Worm (Caenorhabditis elegans) whole organism, mixed stage, embryonic: Measurements from ENCODE around the gene D1086.2.

Experiments
- M03D4.4 ChIP-seq: sonication (generic microtip); optimal IDR thresholded peaks from 2 replicates; lab custom pipeline; 2017; ENCODE audit warnings: mild to moderate bottlenecking, missing genetic modification characterization, missing compliant biosample characterization
- bed-3 ChIP-seq: fragments of 200-800 bp; sonication (Bioruptor generic); optimal IDR thresholded peaks from 3 replicates; lab custom pipeline; 2018; ENCODE audit warnings: mild to moderate bottlenecking, missing genetic modification characterization, moderate library complexity, missing compliant biosample characterization
- blmp-1 ChIP-seq: fragments of 150-350 bp; optimal IDR thresholded peaks from 2 replicates; lab custom pipeline; 2014; ENCODE audit warnings: missing biosample characterization, missing genetic modification characterization
- ceh-43 ChIP-seq: fragments of 200-800 bp; sonication (Bioruptor generic); optimal IDR thresholded peaks from 2 replicates; lab custom pipeline; 2018; ENCODE audit warnings: mild to moderate bottlenecking, missing genetic modification characterization, moderate library complexity, missing compliant biosample characterization
- ceh-83 ChIP-seq: fragments of 200-800 bp; sonication (Bioruptor generic); optimal IDR thresholded peaks from 2 replicates; lab custom pipeline; 2018; ENCODE audit warnings: mild to moderate bottlenecking, missing genetic modification characterization, missing compliant biosample characterization
- ces-1 ChIP-seq: fragments of 150-350 bp; optimal IDR thresholded peaks from 2 replicates; lab custom pipeline; 2014; ENCODE audit warnings: missing biosample characterization, missing genetic modification reagents, missing genetic modification characterization
- cnd-1 ChIP-seq: fragments of 200-800 bp; sonication (Bioruptor generic); optimal IDR thresholded peaks from 2 replicates; lab custom pipeline; 2018; ENCODE audit warnings: mild to moderate bottlenecking, missing genetic modification characterization, missing compliant biosample characterization
- drap-1 ChIP-seq: fragments of 200-800 bp; sonication (Bioruptor generic); optimal IDR thresholded peaks from 3 replicates; lab custom pipeline; 2018; ENCODE audit warnings: mild to moderate bottlenecking, missing genetic modification characterization, missing compliant biosample characterization
- elt-1 ChIP-seq: sonication (generic microtip); optimal IDR thresholded peaks from 2 replicates; lab custom pipeline; 2017; ENCODE audit warnings: missing genetic modification characterization, mild to moderate bottlenecking, missing compliant biosample characterization, antibody characterized with exemption, moderate library complexity, borderline replicate concordance; ENCODE audit not compliant: insufficient read depth
- elt-3 ChIP-seq: fragments of 150-350 bp; optimal IDR thresholded peaks from 2 replicates; lab custom pipeline; 2014; ENCODE audit warnings: missing biosample characterization, missing genetic modification characterization
- flh-1 ChIP-seq: fragments of 200-800 bp; sonication (Bioruptor generic); optimal IDR thresholded peaks from 2 replicates; lab custom pipeline; 2018; ENCODE audit warnings: mild to moderate bottlenecking, missing genetic modification characterization, moderate library complexity, missing compliant biosample characterization
- ham-2 ChIP-seq: fragments of 200-800 bp; sonication (Bioruptor generic); optimal IDR thresholded peaks from 2 replicates; lab custom pipeline; 2018; ENCODE audit warnings: mild to moderate bottlenecking, missing genetic modification characterization, missing compliant biosample characterization
- hlh-1 ChIP-seq: fragments of 150-350 bp; optimal IDR thresholded peaks from 2 replicates; lab custom pipeline; 2014; ENCODE audit warnings: missing biosample characterization, missing genetic modification reagents, missing genetic modification characterization
- lin-13 ChIP-seq: fragments of 150-350 bp; optimal IDR thresholded peaks from 2 replicates; lab custom pipeline; 2014; ENCODE audit warnings: missing biosample characterization, missing genetic modification characterization
- lsy-2 ChIP-seq: fragments of 150-350 bp; optimal IDR thresholded peaks from 2 replicates; lab custom pipeline; 2014; ENCODE audit warnings: missing biosample characterization, missing genetic modification characterization
- mab-5 ChIP-seq: fragments of 150-350 bp; optimal IDR thresholded peaks from 2 replicates; lab custom pipeline; 2014; ENCODE audit warnings: missing biosample characterization, missing genetic modification characterization
- mep-1 ChIP-seq: fragments of 150-350 bp; optimal IDR thresholded peaks from 2 replicates; lab custom pipeline; 2017; ENCODE audit warnings: missing biosample characterization, missing genetic modification reagents, missing genetic modification characterization, inconsistent platforms
- mls-2 ChIP-seq: sonication (generic microtip); optimal IDR thresholded peaks from 2 replicates; lab custom pipeline; 2016; ENCODE audit warnings: mild to moderate bottlenecking, missing genetic modification characterization, moderate library complexity, missing compliant biosample characterization
- nhr-12 ChIP-seq: fragments of 150-350 bp; optimal IDR thresholded peaks from 2 replicates; lab custom pipeline; 2014; ENCODE audit warnings: missing biosample characterization, missing genetic modification characterization
- nhr-2 ChIP-seq: fragments of 150-350 bp; optimal IDR thresholded peaks from 2 replicates; lab custom pipeline; 2014; ENCODE audit warnings: missing biosample characterization, missing genetic modification characterization
- nhr-237 ChIP-seq: fragments of 150-350 bp; optimal IDR thresholded peaks from 2 replicates; lab custom pipeline; 2014; ENCODE audit warnings: missing biosample characterization, missing genetic modification characterization
- nhr-28 ChIP-seq: fragments of 150-350 bp; optimal IDR thresholded peaks from 2 replicates; lab custom pipeline; 2014; ENCODE audit warnings: missing biosample characterization, missing genetic modification characterization
- nhr-76 ChIP-seq: sonication (generic microtip); optimal IDR thresholded peaks from 2 replicates; lab custom pipeline; 2017; ENCODE audit warnings: missing biosample characterization, missing genetic modification characterization
- pha-4 ChIP-seq: fragments of 150-350 bp; optimal IDR thresholded peaks from 2 replicates; lab custom pipeline; 2018; ENCODE audit warnings: missing biosample characterization, missing genetic modification reagents, missing genetic modification characterization
- sem-2 ChIP-seq: fragments of 200-800 bp; sonication (Bioruptor generic); optimal IDR thresholded peaks from 2 replicates; lab custom pipeline; 2018; ENCODE audit warnings: mild to moderate bottlenecking, missing genetic modification characterization, missing compliant biosample characterization
- snpc-4 ChIP-seq: fragments of 150-350 bp; optimal IDR thresholded peaks from 2 replicates; lab custom pipeline; 2014; ENCODE audit warnings: missing biosample characterization, missing genetic modification characterization
- sptf-1 ChIP-seq: sonication (generic microtip); optimal IDR thresholded peaks from 2 replicates; lab custom pipeline; 2017; ENCODE audit warnings: mild to moderate bottlenecking, missing genetic modification characterization, moderate library complexity, missing compliant biosample characterization
- unc-120 ChIP-seq: sonication (generic microtip); optimal IDR thresholded peaks from 2 replicates; lab custom pipeline; 2017; ENCODE audit warnings: missing genetic modification characterization, missing compliant biosample characterization; ENCODE audit not compliant: poor library complexity, severe bottlenecking
- unc-39 ChIP-seq: fragments of 150-350 bp; optimal IDR thresholded peaks from 2 replicates; lab custom pipeline; 2014; ENCODE audit warnings: missing biosample characterization, missing genetic modification characterization
- unc-62 ChIP-seq: fragments of 150-350 bp; optimal IDR thresholded peaks from 2 replicates; lab custom pipeline; 2014; ENCODE audit warnings: missing biosample characterization, missing genetic modification reagents, missing genetic modification characterization
- zip-8 ChIP-seq: fragments of 150-350 bp; optimal IDR thresholded peaks from 2 replicates; lab custom pipeline; 2014; ENCODE audit warnings: missing biosample characterization, missing genetic modification characterization
- ztf-11 ChIP-seq: fragments of 150-350 bp; optimal IDR thresholded peaks from 2 replicates; lab custom pipeline; 2014; ENCODE audit warnings: missing biosample characterization, missing genetic modification characterization

D1086.2 gene

DNA sequence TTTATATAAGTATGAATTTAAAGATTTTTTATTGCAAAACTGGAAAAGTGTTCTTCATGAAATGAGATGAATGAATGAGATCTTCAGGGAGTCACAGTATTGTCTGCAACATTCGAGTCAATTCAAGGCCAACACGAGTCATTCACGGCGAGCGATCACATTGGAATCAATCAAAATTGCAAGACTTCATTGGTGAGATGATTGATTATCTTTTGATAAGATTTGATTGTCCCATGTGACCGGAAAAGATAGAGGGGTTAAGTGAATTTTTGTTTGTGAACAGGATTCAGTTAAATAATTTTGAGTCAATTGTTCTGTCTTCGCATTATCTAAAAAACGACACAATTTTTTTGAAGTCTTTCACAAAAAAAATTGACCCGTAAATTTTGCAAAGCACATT, 3.5 kb downstream of the D1086.2 start:
- TF ChIP-seq unc-62 (GFP tag; lab: Kevin White, UChicago), result peak; percentile 26
- TF ChIP-seq ces-1 (GFP tag; lab: Kevin White, UChicago), result no peak

DNA sequence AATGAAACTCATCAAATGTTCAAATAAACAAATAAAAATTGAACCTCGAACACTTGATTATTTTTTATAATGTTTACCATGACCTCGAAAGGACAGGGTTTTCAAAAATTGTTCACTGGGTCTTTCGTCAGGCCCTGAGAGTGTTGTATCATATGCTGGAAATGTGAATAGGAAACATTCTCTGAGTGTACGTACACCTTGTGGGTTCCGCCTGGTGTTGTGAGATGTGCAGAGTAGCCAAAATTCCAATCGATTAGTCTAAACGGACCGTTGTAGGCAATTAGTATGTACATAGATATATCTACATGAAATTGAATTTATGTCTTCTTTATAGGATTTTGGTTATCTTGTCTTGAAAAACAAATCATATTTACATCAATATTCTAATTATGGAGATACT, 3.9 kb downstream of the D1086.2 start:
- TF ChIP-seq nhr-2 (tag; lab: Kevin White, UChicago) (no peak), sem-2 (GFP tag; lab: Kevin White, UChicago) (no peak), nhr-237 (no peak), nhr-28 (tag; lab: Kevin White, UChicago) (no peak), drap-1 (GFP tag; lab: Kevin White, UChicago) (no peak), elt-3 (tag; lab: Kevin White, UChicago) (no peak), pha-4 (tag; lab: Kevin White, UChicago) (no peak), zip-8 (tag; lab: Kevin White, UChicago) (no peak), mab-5 (no peak), M03D4.4 (tag; lab: Kevin White, UChicago) (no peak), lin-13 (tag; lab: Kevin White, UChicago) (no peak), hlh-1 (no peak), flh-1 (no peak), mep-1 (tag; lab: Kevin White, UChicago) (no peak), snpc-4 (tag; lab: Kevin White, UChicago) (no peak), ztf-11 (tag; lab: Kevin White, UChicago) (no peak), mls-2 (tag; lab: Kevin White, UChicago) (no peak), cnd-1 (no peak), lsy-2 (tag; lab: Kevin White, UChicago) (no peak), bed-3 (GFP tag; lab: Kevin White, UChicago) (no peak)

DNA sequence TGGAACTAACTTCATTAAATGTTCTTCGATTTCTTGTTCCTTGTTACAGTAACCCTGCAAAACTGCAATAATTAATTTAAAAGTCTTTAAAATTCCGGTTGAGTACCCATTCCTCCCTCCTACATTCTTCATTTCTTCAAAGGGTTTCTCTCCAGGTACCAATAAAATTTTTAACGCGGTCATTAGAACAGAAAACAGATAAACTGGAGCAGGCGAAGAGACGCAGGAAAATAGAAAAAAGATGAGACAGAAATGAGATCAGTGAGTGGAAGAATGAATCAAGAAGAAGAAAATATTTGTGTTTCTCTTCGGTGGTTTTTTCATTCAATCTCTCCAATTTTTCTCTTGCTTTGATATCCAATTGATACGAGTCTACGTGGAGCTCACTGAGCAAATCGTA, 4.7 kb downstream of the D1086.2 start, which contains the start of gene D1086.8:
Gene D1086.8, plus strand, starts transcription at position 301 of the 400 bp plus-strand sequence.
- no peak for TF ChIP-seq sptf-1 (tag; lab: Kevin White, UChicago)
- TF ChIP-seq nhr-2 (tag; lab: Kevin White, UChicago), result no peak
- TF ChIP-seq nhr-76 (tag; lab: Kevin White, UChicago), result no peak
- TF ChIP-seq mls-2 (tag; lab: Kevin White, UChicago), result no peak
- TF ChIP-seq nhr-28 (tag; lab: Kevin White, UChicago), result no peak
- TF ChIP-seq flh-1, result no peak
- no peak for TF ChIP-seq zip-8 (tag; lab: Kevin White, UChicago)
- TF ChIP-seq elt-1 (tag; lab: Kevin White, UChicago), result no peak
- no peak for TF ChIP-seq nhr-237
- TF ChIP-seq sem-2 (GFP tag; lab: Kevin White, UChicago), result no peak
- TF ChIP-seq hlh-1, result no peak

DNA sequence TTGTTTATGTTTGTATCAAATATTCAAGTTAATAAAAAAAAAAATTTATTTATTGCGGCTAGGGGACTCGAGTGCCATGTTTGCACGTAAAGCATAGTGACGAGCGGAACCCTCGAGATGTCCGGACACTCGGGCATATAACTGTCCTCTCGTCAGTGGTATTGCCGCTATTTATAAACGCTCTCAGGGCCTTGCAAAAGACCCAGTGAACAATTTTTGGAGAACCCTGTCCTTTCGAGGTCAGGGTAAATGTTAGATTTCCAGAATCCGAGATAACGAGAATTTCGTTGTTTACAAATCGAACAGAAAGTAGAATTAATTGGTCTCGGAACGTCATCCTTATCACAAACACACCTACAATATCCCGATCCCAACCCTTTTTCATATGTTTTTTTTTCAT, 6.1 kb downstream of the D1086.2 start, which contains the start of gene D1086.3:
Gene D1086.3, plus strand, starts transcription at position 390 of the 400 bp plus-strand sequence.
- no peak for TF ChIP-seq ceh-83
- TF ChIP-seq nhr-237, result no peak
- TF ChIP-seq pha-4 (tag; lab: Kevin White, UChicago), result no peak
- no peak for TF ChIP-seq ham-2
- no peak for TF ChIP-seq bed-3 (GFP tag; lab: Kevin White, UChicago)
- no peak for TF ChIP-seq unc-39
- no peak for TF ChIP-seq hlh-1
- no peak for TF ChIP-seq zip-8 (tag; lab: Kevin White, UChicago)
- TF ChIP-seq ces-1 (GFP tag; lab: Kevin White, UChicago), result no peak
- TF ChIP-seq blmp-1 (tag; lab: Kevin White, UChicago), result no peak
- TF ChIP-seq unc-120 (tag; lab: Kevin White, UChicago), result no peak
- TF ChIP-seq nhr-76 (tag; lab: Kevin White, UChicago), result no peak
- no peak for TF ChIP-seq nhr-12 (tag; lab: Kevin White, UChicago)
- no peak for TF ChIP-seq elt-3 (tag; lab: Kevin White, UChicago)
- TF ChIP-seq nhr-2 (tag; lab: Kevin White, UChicago), result no peak
- no peak for TF ChIP-seq mab-5
- no peak for TF ChIP-seq M03D4.4 (tag; lab: Kevin White, UChicago)
- no peak for TF ChIP-seq ceh-43 (GFP tag; lab: Kevin White, UChicago)
- TF ChIP-seq elt-1 (tag; lab: Kevin White, UChicago), result no peak
